Worm (Caenorhabditis elegans) whole organism, L2 larva: ENCODE results near the gene B0244.5.

Experiments
- C34F6.9 ChIP-seq: fragments of 150-350 bp; optimal IDR thresholded peaks from 2 replicates; lab custom pipeline; 2014; ENCODE audit warnings: missing biosample characterization, missing genetic modification characterization
- R02D3.7 ChIP-seq: fragments of 150-350 bp; optimal IDR thresholded peaks from 2 replicates; lab custom pipeline; 2014; ENCODE audit warnings: missing biosample characterization, missing genetic modification characterization
- Y55F3AM.14 ChIP-seq: fragments of 200-800 bp; sonication (Bioruptor generic); optimal IDR thresholded peaks from 2 replicates; lab custom pipeline; 2018; ENCODE audit warnings: mild to moderate bottlenecking, missing genetic modification characterization, missing compliant biosample characterization
- ZK546.5 ChIP-seq: sonication (generic microtip); optimal IDR thresholded peaks from 2 replicates; lab custom pipeline; 2017; ENCODE audit warnings: missing biosample characterization, missing genetic modification characterization
- alr-1 ChIP-seq: fragments of 150-350 bp; optimal IDR thresholded peaks from 2 replicates; lab custom pipeline; 2014; ENCODE audit warnings: missing biosample characterization, missing genetic modification characterization
- aly-2 ChIP-seq: fragments of 150-350 bp; optimal IDR thresholded peaks from 2 replicates; lab custom pipeline; 2014; ENCODE audit warnings: missing biosample characterization, missing genetic modification characterization
- blmp-1 ChIP-seq: sonication (generic microtip); optimal IDR thresholded peaks from 2 replicates; lab custom pipeline; 2017; ENCODE audit warnings: missing genetic modification characterization, mild to moderate bottlenecking, missing compliant biosample characterization, antibody characterized with exemption, moderate library complexity; ENCODE audit not compliant: insufficient read depth
- ceh-16 ChIP-seq: fragments of 150-350 bp; optimal IDR thresholded peaks from 2 replicates; lab custom pipeline; 2014; ENCODE audit warnings: missing biosample characterization, missing genetic modification characterization
- ceh-82 ChIP-seq: fragments of 150-350 bp; optimal IDR thresholded peaks from 2 replicates; lab custom pipeline; 2014; ENCODE audit warnings: missing biosample characterization, missing genetic modification characterization
- dmd-4 ChIP-seq: sonication (generic microtip); optimal IDR thresholded peaks from 2 replicates; lab custom pipeline; 2017; ENCODE audit warnings: missing biosample characterization, missing genetic modification characterization
- egl-27 ChIP-seq: sonication (generic microtip); optimal IDR thresholded peaks from 3 replicates; lab custom pipeline; 2017; ENCODE audit warnings: missing biosample characterization, missing genetic modification reagents, missing genetic modification characterization
- elt-1 ChIP-seq: fragments of 150-350 bp; optimal IDR thresholded peaks from 2 replicates; lab custom pipeline; 2014; ENCODE audit warnings: missing biosample characterization, missing genetic modification characterization
- elt-3 ChIP-seq: sonication (generic microtip); optimal IDR thresholded peaks from 2 replicates; lab custom pipeline; 2017; ENCODE audit warnings: missing biosample characterization, missing genetic modification characterization
- fos-1 ChIP-seq: fragments of 150-350 bp; optimal IDR thresholded peaks from 2 replicates; lab custom pipeline; 2014; ENCODE audit warnings: missing biosample characterization, missing genetic modification characterization
- gmeb-1 ChIP-seq: fragments of 150-350 bp; optimal IDR thresholded peaks from 2 replicates; lab custom pipeline; 2014; ENCODE audit warnings: missing biosample characterization, missing genetic modification characterization
- lin-11 ChIP-seq: fragments of 150-350 bp; sonication (generic microtip); optimal IDR thresholded peaks from 2 replicates; lab custom pipeline; 2014; ENCODE audit warnings: missing biosample characterization, missing genetic modification characterization, inconsistent platforms, mixed read lengths
- lin-13 ChIP-seq: fragments of 150-350 bp; optimal IDR thresholded peaks from 2 replicates; lab custom pipeline; 2014; ENCODE audit warnings: missing biosample characterization, missing genetic modification reagents, missing genetic modification characterization
- lin-39 ChIP-seq: fragments of 150-350 bp; optimal IDR thresholded peaks from 2 replicates; lab custom pipeline; 2014; ENCODE audit warnings: missing biosample characterization, missing genetic modification reagents, missing genetic modification characterization
- lsy-2 ChIP-seq, 2 experiments: fragments of 150-350 bp in 1 of 2; sonication (generic microtip) in 1 of 2; optimal IDR thresholded peaks; 2 replicates each; lab custom pipeline; 2014 to 2017; ENCODE audit warnings: missing biosample characterization in 2 of 2, missing genetic modification characterization in 2 of 2
- mab-5 ChIP-seq: fragments of 150-350 bp; optimal IDR thresholded peaks from 2 replicates; lab custom pipeline; 2014; ENCODE audit warnings: missing biosample characterization, missing genetic modification characterization
- mbf-1 ChIP-seq: sonication (generic microtip); optimal IDR thresholded peaks from 2 replicates; lab custom pipeline; 2017; ENCODE audit warnings: missing biosample characterization, missing genetic modification characterization
- mdl-1 ChIP-seq, 2 experiments: fragments of 150-350 bp in 1 of 2; sonication (generic microtip) in 1 of 2; optimal IDR thresholded peaks; 2 replicates each; lab custom pipeline; 2017; ENCODE audit warnings: missing biosample characterization in 2 of 2, missing genetic modification characterization in 2 of 2
- nhr-10 ChIP-seq: sonication (generic microtip); optimal IDR thresholded peaks from 2 replicates; lab custom pipeline; 2017; ENCODE audit warnings: missing biosample characterization, missing genetic modification characterization
- nhr-11 ChIP-seq: fragments of 150-350 bp; optimal IDR thresholded peaks from 2 replicates; lab custom pipeline; 2014; ENCODE audit warnings: missing biosample characterization, missing genetic modification characterization
- nhr-12 ChIP-seq: fragments of 150-350 bp; optimal IDR thresholded peaks from 2 replicates; lab custom pipeline; 2014; ENCODE audit warnings: missing biosample characterization, missing genetic modification characterization
- nhr-129 ChIP-seq: fragments of 150-350 bp; optimal IDR thresholded peaks from 2 replicates; lab custom pipeline; 2014; ENCODE audit warnings: missing biosample characterization, missing genetic modification characterization
- nhr-21 ChIP-seq: fragments of 150-350 bp; optimal IDR thresholded peaks from 2 replicates; lab custom pipeline; 2014; ENCODE audit warnings: missing biosample characterization, missing genetic modification characterization
- nhr-23 ChIP-seq: fragments of 150-350 bp; optimal IDR thresholded peaks from 2 replicates; lab custom pipeline; 2014; ENCODE audit warnings: missing biosample characterization, missing genetic modification reagents, missing genetic modification characterization
- nhr-237 ChIP-seq: fragments of 150-350 bp; optimal IDR thresholded peaks from 2 replicates; lab custom pipeline; 2014; ENCODE audit warnings: missing biosample characterization, missing genetic modification characterization
- nhr-25 ChIP-seq: fragments of 150-350 bp; sonication (generic microtip); optimal IDR thresholded peaks from 3 replicates; lab custom pipeline; 2014; ENCODE audit warnings: missing biosample characterization, missing genetic modification characterization
- nhr-6 ChIP-seq: fragments of 150-350 bp; optimal IDR thresholded peaks from 2 replicates; lab custom pipeline; 2014; ENCODE audit warnings: missing biosample characterization, missing genetic modification characterization
- nhr-77 ChIP-seq: fragments of 150-350 bp; optimal IDR thresholded peaks from 2 replicates; lab custom pipeline; 2014; ENCODE audit warnings: missing biosample characterization, missing genetic modification characterization
- peb-1 ChIP-seq: fragments of 150-350 bp; optimal IDR thresholded peaks from 2 replicates; lab custom pipeline; 2014; ENCODE audit warnings: missing biosample characterization, missing genetic modification characterization
- sem-4 ChIP-seq: fragments of 150-350 bp; optimal IDR thresholded peaks from 2 replicates; lab custom pipeline; 2014; ENCODE audit warnings: missing biosample characterization, missing genetic modification reagents, missing genetic modification characterization
- skn-1 ChIP-seq: sonication (generic microtip); optimal IDR thresholded peaks from 2 replicates; lab custom pipeline; 2017; ENCODE audit warnings: missing biosample characterization, missing genetic modification characterization
- sma-3 ChIP-seq: sonication (generic microtip); optimal IDR thresholded peaks from 2 replicates; lab custom pipeline; 2016; ENCODE audit warnings: missing genetic modification reagents, missing genetic modification characterization, missing compliant biosample characterization
- sma-9 ChIP-seq, 2 experiments: fragments of 150-350 bp in 1 of 2; sonication (generic microtip) in 1 of 2; optimal IDR thresholded peaks; 2 replicates each; lab custom pipeline; 2014 to 2016; ENCODE audit warnings: missing genetic modification characterization in 2 of 2, mild to moderate bottlenecking in 1 of 2, missing biosample characterization in 1 of 2, missing compliant biosample characterization in 1 of 2, missing genetic modification reagents in 1 of 2, moderate library complexity in 1 of 2
- snpc-4 ChIP-seq: fragments of 150-350 bp; optimal IDR thresholded peaks from 2 replicates; lab custom pipeline; 2014; ENCODE audit warnings: missing biosample characterization, missing genetic modification characterization
- unc-39 ChIP-seq: fragments of 150-350 bp; optimal IDR thresholded peaks from 2 replicates; lab custom pipeline; 2014; ENCODE audit warnings: missing biosample characterization, missing genetic modification characterization
- unc-55 ChIP-seq: fragments of 150-350 bp; sonication (generic microtip); optimal IDR thresholded peaks from 3 replicates; lab custom pipeline; 2014; ENCODE audit warnings: missing biosample characterization, missing genetic modification reagents, missing genetic modification characterization
- unc-62 ChIP-seq: fragments of 150-350 bp; optimal IDR thresholded peaks from 2 replicates; lab custom pipeline; 2014; ENCODE audit warnings: missing biosample characterization, missing genetic modification reagents, missing genetic modification characterization
- zag-1 ChIP-seq: fragments of 150-350 bp; optimal IDR thresholded peaks from 2 replicates; lab custom pipeline; 2014; ENCODE audit warnings: missing biosample characterization, missing genetic modification characterization
- ztf-1 ChIP-seq: fragments of 200-800 bp; sonication (Bioruptor generic); conservative IDR thresholded peaks from 2 replicates; pipeline ENCODE4 v1.3.6; 2022; ENCODE audit warnings: missing genetic modification characterization, missing compliant biosample characterization

B0244.5 gene

DNA sequence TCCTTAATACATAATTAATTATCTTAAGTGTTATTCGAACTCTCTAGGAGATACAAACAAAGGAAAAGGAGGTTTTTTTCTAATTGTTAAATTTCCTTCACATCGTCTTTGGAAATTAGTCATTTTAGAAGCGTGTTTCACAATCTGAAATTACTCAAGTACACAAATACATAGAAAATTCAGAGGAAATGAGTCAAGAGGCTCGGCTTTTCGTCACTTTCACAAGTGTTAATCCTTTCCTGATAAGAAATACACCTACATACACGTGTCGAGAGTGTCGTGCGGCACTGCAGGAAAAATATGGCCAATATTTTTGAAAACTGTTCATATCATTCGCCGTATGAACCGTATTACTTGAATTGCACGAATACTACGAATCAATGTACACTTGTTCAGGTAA lies 2.5 kb downstream of the B0244.5 start, which contains the start of gene B0244.4:
Gene B0244.4 (plus strand): TSS at position 301 of the 400 bp plus-strand sequence.
- no peak for TF ChIP-seq nhr-6 (tag; lab: Kevin White, UChicago)
- no peak for TF ChIP-seq peb-1 (tag; lab: Kevin White, UChicago)
- TF ChIP-seq unc-62 (GFP tag; lab: Kevin White, UChicago), result no peak
- no peak for TF ChIP-seq ceh-16 (tag; lab: Kevin White, UChicago)
- no peak for TF ChIP-seq mab-5 (tag; lab: Kevin White, UChicago)
- TF ChIP-seq skn-1, result no peak
- TF ChIP-seq zag-1 (tag; lab: Kevin White, UChicago), result no peak
- no peak for TF ChIP-seq nhr-12
- TF ChIP-seq alr-1 (tag; lab: Kevin White, UChicago), result no peak
- TF ChIP-seq sem-4, result no peak
- TF ChIP-seq nhr-77, result no peak
- TF ChIP-seq nhr-129, result no peak
- TF ChIP-seq elt-1 (tag; lab: Kevin White, UChicago), result no peak
- TF ChIP-seq mbf-1 (tag; lab: Kevin White, UChicago), result no peak
- TF ChIP-seq nhr-11 (tag; lab: Kevin White, UChicago), result no peak

DNA sequence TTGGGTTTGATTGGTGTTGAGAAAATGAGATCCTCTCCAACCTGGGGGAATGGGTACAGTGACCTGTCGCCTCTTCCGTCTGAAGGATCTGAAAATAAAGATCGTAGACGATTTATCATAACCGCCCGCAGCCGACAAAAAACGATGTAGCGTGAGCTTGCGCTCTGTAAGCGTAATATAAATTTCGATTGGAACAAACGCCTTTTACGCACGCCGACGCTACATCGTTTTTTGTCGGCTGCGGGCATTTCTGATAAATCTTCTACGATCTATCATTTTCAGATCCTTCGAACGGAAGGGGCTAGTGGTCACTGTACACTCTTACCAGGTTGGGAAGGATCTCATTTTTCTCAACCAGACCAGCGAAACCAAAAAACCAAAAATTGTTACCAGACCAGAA lies 3.7 kb downstream of the B0244.5 start:
- TF ChIP-seq unc-55 (GFP tag; lab: Kevin White, UChicago) (no peak), alr-1 (tag; lab: Kevin White, UChicago) (no peak), C34F6.9 (no peak), nhr-23 (no peak), mdl-1 (tag; optimal IDR thresholded peaks at IDR 0.05; lab: Kevin White, UChicago) (no peak), skn-1 (no peak), lin-11 (no peak), nhr-77 (no peak), Y55F3AM.14 (GFP tag; lab: Kevin White, UChicago) (no peak), mbf-1 (tag; lab: Kevin White, UChicago) (no peak), fos-1 (tag; lab: Kevin White, UChicago) (no peak), lin-13 (GFP tag; lab: Kevin White, UChicago) (no peak)

- TF ChIP-seq gmeb-1 (no peak), nhr-6 (tag; lab: Kevin White, UChicago) (no peak), nhr-21 (no peak), nhr-237 (tag; lab: Kevin White, UChicago) (no peak), nhr-77 (no peak), egl-27 (tag; lab: Kevin White, UChicago) (no peak), sma-3 (GFP tag; lab: Kevin White, UChicago) (no peak), fos-1 (tag; lab: Kevin White, UChicago) (no peak), alr-1 (tag; lab: Kevin White, UChicago) (no peak)
- TF ChIP-seq, all 48 proteins: peak for 0
These were observed 5.8 kb downstream of the B0244.5 start for ce11 chrIII:5750503-5750902.

ce11 chrIII:5755204-5755603 lies 10.5 kb downstream of the B0244.5 start, which contains the start of gene ida-1:
Gene ida-1 (plus strand): TSS chrIII:5755539.
- no peak for TF ChIP-seq elt-3 (tag; lab: Kevin White, UChicago)
- TF ChIP-seq sem-4, result no peak
- no peak for TF ChIP-seq fos-1 (tag; lab: Kevin White, UChicago)
- peak; percentile 91 for TF ChIP-seq unc-55 (GFP tag; lab: Kevin White, UChicago)
- no peak for TF ChIP-seq elt-1 (tag; lab: Kevin White, UChicago)
- no peak for TF ChIP-seq sma-9 (GFP tag; optimal IDR thresholded peaks at IDR 0.05; lab: Kevin White, UChicago)
- no peak for TF ChIP-seq sma-9 (tag; optimal IDR thresholded peaks at IDR 0.05; lab: Kevin White, UChicago)
- TF ChIP-seq R02D3.7 (tag; lab: Kevin White, UChicago), result no peak
- no peak for TF ChIP-seq unc-62 (GFP tag; lab: Kevin White, UChicago)
- TF ChIP-seq nhr-10 (tag; lab: Kevin White, UChicago), result no peak
- no peak for TF ChIP-seq alr-1 (tag; lab: Kevin White, UChicago)
- peak; percentile 8 for TF ChIP-seq lin-11
- peak; percentile 47 for TF ChIP-seq zag-1 (tag; lab: Kevin White, UChicago)
- TF ChIP-seq nhr-21, result peak; percentile 18
- no peak for TF ChIP-seq nhr-25
- TF ChIP-seq egl-27 (tag; lab: Kevin White, UChicago), result peak; percentile 14
- no peak for TF ChIP-seq nhr-11 (tag; lab: Kevin White, UChicago)
- no peak for TF ChIP-seq blmp-1 (tag; lab: Kevin White, UChicago)
- TF ChIP-seq ceh-82, result no peak
- no peak for TF ChIP-seq snpc-4 (tag; lab: Kevin White, UChicago)
- TF ChIP-seq unc-39 (tag; lab: Kevin White, UChicago), result no peak
- no peak for TF ChIP-seq lin-39 (tag; lab: Kevin White, UChicago)
- TF ChIP-seq lsy-2 (tag; optimal IDR thresholded peaks at IDR 0.05; lab: Kevin White, UChicago), result peak; percentile 6 to 64
- no peak for TF ChIP-seq nhr-77
- no peak for TF ChIP-seq dmd-4 (tag; lab: Kevin White, UChicago)
- no peak for TF ChIP-seq nhr-237 (tag; lab: Kevin White, UChicago)
- TF ChIP-seq ZK546.5 (tag; lab: Kevin White, UChicago), result no peak
- no peak for TF ChIP-seq mbf-1 (tag; lab: Kevin White, UChicago)
- TF ChIP-seq nhr-23, result no peak
- no peak for TF ChIP-seq nhr-6 (tag; lab: Kevin White, UChicago)
- TF ChIP-seq lin-13 (GFP tag; lab: Kevin White, UChicago), result no peak
- TF ChIP-seq mdl-1 (tag; optimal IDR thresholded peaks at IDR 0.05; lab: Kevin White, UChicago), result no peak
- peak; percentile 37 for TF ChIP-seq nhr-129
- TF ChIP-seq mab-5 (tag; lab: Kevin White, UChicago), result peak; percentile 8
- no peak for TF ChIP-seq ztf-1 (GFP tag; lab: Robert Waterston, UW)
- no peak for TF ChIP-seq peb-1 (tag; lab: Kevin White, UChicago)
- TF ChIP-seq aly-2 (tag; lab: Kevin White, UChicago), result no peak
- no peak for TF ChIP-seq Y55F3AM.14 (GFP tag; lab: Kevin White, UChicago)
- no peak for TF ChIP-seq gmeb-1
- no peak for TF ChIP-seq sma-3 (GFP tag; lab: Kevin White, UChicago)
- no peak for TF ChIP-seq ceh-16 (tag; lab: Kevin White, UChicago)
- peak; percentile 76 for TF ChIP-seq C34F6.9
